Fruit fly (Drosophila melanogaster) whole organism, adult: ENCODE results near the gene CG32243.

Experiments
- CG7045 ChIP-seq: fragments of 200-800 bp; sonication (Bioruptor generic); optimal IDR thresholded peaks from 2 replicates; lab custom pipeline; 2017; ENCODE audit warnings: missing biosample characterization, mild to moderate bottlenecking, missing genetic modification characterization
- Clk ChIP-seq: fragments of 200-800 bp; sonication (Bioruptor generic); optimal IDR thresholded peaks from 2 replicates; lab custom pipeline; 2017; ENCODE audit warnings: missing biosample characterization, missing genetic modification characterization
- Crg-1 ChIP-seq: fragments of 200-800 bp; sonication (Bioruptor generic); optimal IDR thresholded peaks from 2 replicates; lab custom pipeline; 2016; ENCODE audit warnings: missing biosample characterization, missing genetic modification characterization
- Mnt ChIP-seq: fragments of 200-800 bp; sonication (Bioruptor generic); optimal IDR thresholded peaks from 2 replicates; lab custom pipeline; 2016; ENCODE audit warnings: missing biosample characterization, mild to moderate bottlenecking, missing genetic modification characterization
- ovo ChIP-seq: fragments of 200-800 bp; sonication (Bioruptor generic); optimal IDR thresholded peaks from 2 replicates; lab custom pipeline; 2016; ENCODE audit warnings: missing biosample characterization, missing genetic modification characterization

DNA sequence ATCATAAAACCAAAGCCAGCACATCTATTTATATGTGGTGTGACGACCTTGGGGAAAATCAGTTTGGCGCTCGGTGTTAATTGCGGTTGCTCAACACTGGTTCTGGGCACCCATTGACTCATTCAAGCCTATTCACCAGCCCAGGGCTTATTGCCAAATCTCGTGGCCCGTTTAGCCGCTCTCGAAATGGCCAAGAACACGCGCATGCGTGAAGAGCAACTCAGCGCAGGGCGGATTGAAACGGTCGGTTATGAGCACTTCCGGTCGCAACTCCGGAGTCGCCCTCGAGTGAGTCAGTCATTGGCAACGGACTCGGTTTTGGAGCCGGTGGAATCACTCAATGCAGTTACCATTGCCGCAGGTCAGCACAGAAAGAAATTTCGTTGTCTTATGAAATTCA is 51.6 kb downstream of the CG32243 start:
- no peak for TF ChIP-seq ovo (GFP tag; lab: Kevin White, UChicago)
- no peak for TF ChIP-seq Crg-1
- no peak for TF ChIP-seq CG7045 (GFP tag; lab: Kevin White, UChicago)
- no peak for TF ChIP-seq Clk (GFP tag; lab: Kevin White, UChicago)
- no peak for TF ChIP-seq Mnt (GFP tag; lab: Kevin White, UChicago)
